Fruit fly (Drosophila melanogaster) whole organism, embryonic: ENCODE results near the gene CG4278.

Source experiments
- Abd-B ChIP-seq: fragments of 200-800 bp; sonication (Bioruptor generic); optimal IDR thresholded peaks from 2 replicates; lab custom pipeline; 2018; ENCODE audit warnings: missing biosample characterization, mild to moderate bottlenecking, missing genetic modification characterization, moderate library complexity
- C15 ChIP-seq: fragments of 200-800 bp; sonication (Bioruptor generic); IDR thresholded peaks from 3 replicates; pipeline ENCODE4 v1.3.6; 2022; ENCODE audit warnings: missing biosample characterization, missing genetic modification characterization
- CG11093 ChIP-seq: fragments of 200-800 bp; sonication (Bioruptor generic); IDR thresholded peaks from 3 replicates; pipeline ENCODE4 v1.3.6; 2022; ENCODE audit warnings: missing biosample characterization, missing genetic modification characterization
- CG12391 ChIP-seq: fragments of 200-800 bp; sonication (Bioruptor generic); optimal IDR thresholded peaks from 3 replicates; lab custom pipeline; 2018; ENCODE audit warnings: missing biosample characterization, mild to moderate bottlenecking, missing genetic modification characterization, moderate library complexity
- CG12942 ChIP-seq: fragments of 200-800 bp; sonication (Bioruptor generic); optimal IDR thresholded peaks from 3 replicates; lab custom pipeline; 2016; ENCODE audit warnings: missing biosample characterization, missing genetic modification characterization
- CG14441 ChIP-seq: fragments of 200-800 bp; sonication (Bioruptor generic); IDR thresholded peaks from 2 replicates; pipeline ENCODE4 v1.3.6; 2022; ENCODE audit warnings: missing biosample characterization, missing genetic modification characterization
- CG14965 ChIP-seq: fragments of 200-800 bp; sonication (Bioruptor generic); optimal IDR thresholded peaks from 2 replicates; lab custom pipeline; 2016; ENCODE audit warnings: missing biosample characterization, missing genetic modification characterization, borderline replicate concordance
- CG15269 ChIP-seq: fragments of 200-800 bp; sonication (Bioruptor generic); optimal IDR thresholded peaks from 2 replicates; lab custom pipeline; 2018; ENCODE audit warnings: missing biosample characterization, mild to moderate bottlenecking, missing genetic modification characterization, moderate library complexity
- CG15601 ChIP-seq: fragments of 200-800 bp; sonication (Bioruptor generic); optimal IDR thresholded peaks from 3 replicates; lab custom pipeline; 2019; ENCODE audit warnings: missing biosample characterization, mild to moderate bottlenecking, missing genetic modification characterization, moderate library complexity
- CG15696 ChIP-seq: fragments of 200-800 bp; sonication (Bioruptor generic); optimal IDR thresholded peaks from 2 replicates; lab custom pipeline; 2019; ENCODE audit warnings: missing biosample characterization, mild to moderate bottlenecking, missing genetic modification characterization, moderate library complexity
- CG17186 ChIP-seq: fragments of 200-800 bp; sonication (Bioruptor generic); optimal IDR thresholded peaks from 3 replicates; lab custom pipeline; 2017; ENCODE audit warnings: missing biosample characterization, missing genetic modification reagents, missing genetic modification characterization
- CG2712 ChIP-seq: fragments of 200-800 bp; optimal IDR thresholded peaks from 3 replicates; lab custom pipeline; 2019; ENCODE audit warnings: missing biosample characterization, mild to moderate bottlenecking, missing genetic modification characterization, moderate library complexity
- CG30431 ChIP-seq: fragments of 200-800 bp; sonication (Bioruptor generic); optimal IDR thresholded peaks from 2 replicates; lab custom pipeline; 2017; ENCODE audit warnings: missing biosample characterization, missing genetic modification characterization
- CG33557 ChIP-seq: fragments of 200-800 bp; sonication (Bioruptor generic); optimal IDR thresholded peaks from 2 replicates; lab custom pipeline; 2019; ENCODE audit warnings: missing biosample characterization, mild to moderate bottlenecking, missing genetic modification characterization, moderate library complexity
- CG3407 ChIP-seq: fragments of 200-800 bp; sonication (Bioruptor generic); optimal IDR thresholded peaks from 2 replicates; lab custom pipeline; 2018; ENCODE audit warnings: missing biosample characterization, mild to moderate bottlenecking, missing genetic modification characterization
- CG34224 ChIP-seq: fragments of 200-800 bp; sonication (Bioruptor generic); IDR thresholded peaks from 3 replicates; pipeline ENCODE4 v1.3.6; 2022; ENCODE audit warnings: missing biosample characterization, missing genetic modification characterization; ENCODE audit not compliant: partially characterized antibody
- CG34376 ChIP-seq: fragments of 200-800 bp; sonication (Bioruptor generic); optimal IDR thresholded peaks from 2 replicates; lab custom pipeline; 2018; ENCODE audit warnings: missing biosample characterization, mild to moderate bottlenecking, missing genetic modification characterization
- CG34422 ChIP-seq: fragments of 200-800 bp; sonication (Bioruptor generic); IDR thresholded peaks from 3 replicates; pipeline ENCODE4 v1.3.6; 2022; ENCODE audit warnings: missing biosample characterization, missing genetic modification characterization
- CG3847 ChIP-seq: fragments of 200-800 bp; sonication (Bioruptor generic); IDR thresholded peaks from 2 replicates; pipeline ENCODE4 v1.3.6; 2022; ENCODE audit warnings: missing biosample characterization, missing genetic modification characterization
- CG4617 ChIP-seq: fragments of 200-800 bp; sonication (Bioruptor generic); optimal IDR thresholded peaks from 3 replicates; lab custom pipeline; 2016; ENCODE audit warnings: missing biosample characterization, missing genetic modification characterization, borderline replicate concordance
- CG4730 ChIP-seq: fragments of 200-800 bp; sonication (Bioruptor generic); IDR thresholded peaks from 2 replicates; pipeline ENCODE4 v1.3.6; 2022; ENCODE audit warnings: missing biosample characterization, missing genetic modification characterization
- CG7556 ChIP-seq: fragments of 200-800 bp; sonication (Bioruptor generic); optimal IDR thresholded peaks from 2 replicates; lab custom pipeline; 2017; ENCODE audit warnings: missing biosample characterization, mild to moderate bottlenecking, missing genetic modification characterization
- CG7963 ChIP-seq: fragments of 200-800 bp; sonication (Bioruptor generic); IDR thresholded peaks from 3 replicates; pipeline ENCODE4 v1.3.6; 2022; ENCODE audit warnings: missing biosample characterization, missing genetic modification characterization; ENCODE audit not compliant: partially characterized antibody
- Chrac-16 ChIP-seq: fragments of 200-800 bp; sonication (Bioruptor generic); optimal IDR thresholded peaks from 3 replicates; lab custom pipeline; 2016; ENCODE audit warnings: missing biosample characterization, missing genetic modification characterization
- CoRest ChIP-seq: fragments of 200-800 bp; sonication (Bioruptor generic); optimal IDR thresholded peaks from 3 replicates; lab custom pipeline; 2018; ENCODE audit warnings: missing biosample characterization, mild to moderate bottlenecking, missing genetic modification characterization, moderate library complexity
- HHEX ChIP-seq: fragments of 200-800 bp; sonication (Bioruptor generic); optimal IDR thresholded peaks from 3 replicates; lab custom pipeline; 2017; ENCODE audit warnings: missing biosample characterization, mild to moderate bottlenecking, missing genetic modification characterization, missing genetic modification reagents
- Jarid2 ChIP-seq: fragments of 200-800 bp; sonication (Bioruptor generic); optimal IDR thresholded peaks from 3 replicates; lab custom pipeline; 2017; ENCODE audit warnings: mild to moderate bottlenecking, missing biosample characterization, missing genetic modification reagents, missing genetic modification characterization
- NC2β ChIP-seq: fragments of 200-800 bp; sonication (Bioruptor generic); optimal IDR thresholded peaks from 2 replicates; lab custom pipeline; 2016; ENCODE audit warnings: missing biosample characterization, missing genetic modification characterization
- al ChIP-seq: fragments of 200-800 bp; sonication (Bioruptor generic); IDR thresholded peaks from 2 replicates; pipeline ENCODE4 v1.3.6; 2022; ENCODE audit warnings: missing biosample characterization, missing genetic modification characterization
- btn ChIP-seq: fragments of 200-800 bp; sonication (Bioruptor generic); optimal IDR thresholded peaks from 2 replicates; lab custom pipeline; 2016; ENCODE audit warnings: missing biosample characterization, missing genetic modification characterization
- caup ChIP-seq: fragments of 200-800 bp; sonication (Bioruptor generic); optimal IDR thresholded peaks from 3 replicates; lab custom pipeline; 2017; ENCODE audit warnings: missing biosample characterization, mild to moderate bottlenecking, missing genetic modification characterization, moderate library complexity; ENCODE audit not compliant: severe bottlenecking
- insv ChIP-seq, 2 experiments: fragments of 200-800 bp; sonication (Bioruptor generic); optimal IDR thresholded peaks; 3 replicates each; lab custom pipeline; 2016 to 2018; ENCODE audit warnings: missing biosample characterization in 2 of 2, missing genetic modification characterization in 2 of 2
- kni ChIP-seq: fragments of 200-800 bp; sonication (Bioruptor generic); optimal IDR thresholded peaks from 3 replicates; lab custom pipeline; 2017; ENCODE audit warnings: mild to moderate bottlenecking, missing biosample characterization, missing genetic modification reagents, missing genetic modification characterization
- otp ChIP-seq: fragments of 200-800 bp; sonication (Bioruptor generic); IDR thresholded peaks from 3 replicates; pipeline ENCODE4, ENCODE4 v1.3.6; 2022; ENCODE audit warnings: missing biosample characterization, missing genetic modification characterization
- pan ChIP-seq, 4 experiments: fragments of >200 bp in 3 of 4; fragments of 200-800 bp in 1 of 4; sonication (Bioruptor generic) in 1 of 4; optimal IDR thresholded peaks in 3 of 4; IDR thresholded peaks in 1 of 4; 2 replicates each; pipeline versions ENCODE4 v1.3.6 to Lab custom; 2017 to 2022; ENCODE audit warnings: missing biosample characterization in 2 of 4, missing genetic modification characterization in 2 of 4, mixed read lengths in 1 of 4
- pita ChIP-seq: fragments of 200-800 bp; sonication (Bioruptor generic); optimal IDR thresholded peaks from 2 replicates; lab custom pipeline; 2017; ENCODE audit warnings: missing biosample characterization, mild to moderate bottlenecking, missing genetic modification characterization
- pum ChIP-seq: fragments of 200-800 bp; sonication (Bioruptor generic); optimal IDR thresholded peaks from 2 replicates; lab custom pipeline; 2016; ENCODE audit warnings: missing biosample characterization, missing genetic modification characterization
- ro ChIP-seq: fragments of 200-800 bp; sonication (Bioruptor generic); IDR thresholded peaks from 2 replicates; pipeline ENCODE4 v1.3.6; 2022; ENCODE audit warnings: missing biosample characterization, missing genetic modification characterization
- sc ChIP-seq, 3 experiments: fragments of >200 bp in 2 of 3; fragments of 200-800 bp in 1 of 3; sonication (Bioruptor generic) in 1 of 3; optimal IDR thresholded peaks; 2 replicates in 2 of 3; 3 replicates in 1 of 3; lab custom pipeline; 2017; ENCODE audit warnings: mild to moderate bottlenecking in 1 of 3, missing biosample characterization in 1 of 3, missing genetic modification characterization in 1 of 3, missing genetic modification reagents in 1 of 3
- scrt ChIP-seq: fragments of 200-800 bp; sonication (Bioruptor generic); optimal IDR thresholded peaks from 2 replicates; lab custom pipeline; 2018; ENCODE audit warnings: missing biosample characterization, mild to moderate bottlenecking, missing genetic modification characterization, moderate library complexity
- shn ChIP-seq: fragments of 200-800 bp; sonication (Bioruptor generic); optimal IDR thresholded peaks from 3 replicates; lab custom pipeline; 2016; ENCODE audit warnings: missing biosample characterization, missing genetic modification characterization
- tll ChIP-seq, 2 experiments: fragments of 200-800 bp in 1 of 2; fragments of >200 bp in 1 of 2; sonication (Bioruptor generic) in 1 of 2; optimal IDR thresholded peaks; 2 replicates each; lab custom pipeline; 2017 to 2019; ENCODE audit warnings: missing biosample characterization in 2 of 2, missing genetic modification characterization in 2 of 2, mild to moderate bottlenecking in 1 of 2, moderate library complexity in 1 of 2
- tup ChIP-seq: fragments of 200-800 bp; sonication (Bioruptor generic); optimal IDR thresholded peaks from 2 replicates; lab custom pipeline; 2016; ENCODE audit warnings: missing biosample characterization, mild to moderate bottlenecking, missing genetic modification characterization, moderate library complexity
- twi ChIP-seq: fragments of 200-800 bp; optimal IDR thresholded peaks from 2 replicates; lab custom pipeline; 2019; ENCODE audit warnings: missing biosample characterization, mild to moderate bottlenecking, missing genetic modification characterization, moderate library complexity
- vvl ChIP-seq: fragments of 200-800 bp; sonication (Bioruptor generic); IDR thresholded peaks from 2 replicates; pipeline ENCODE4 v1.3.6; 2022; ENCODE audit warnings: missing biosample characterization, missing genetic modification characterization
- zf30C ChIP-seq: fragments of 200-800 bp; sonication (Bioruptor generic); optimal IDR thresholded peaks from 3 replicates; lab custom pipeline; 2018; ENCODE audit warnings: missing biosample characterization, mild to moderate bottlenecking, missing genetic modification characterization

CG4278 gene

dm6 chr2L:16317777-16318610 lies 8.9 kb upstream of the CG4278 start:
- TF ChIP-seq CG12391 (tag; lab: Kevin White, UChicago) (peak; percentile 1), HHEX (GFP tag; lab: Kevin White, UChicago) (peak; percentile 50), kni (GFP tag; lab: Kevin White, UChicago) (peak; percentile 77), CG17186 (GFP tag; lab: Kevin White, UChicago) (no peak), scrt (GFP tag; lab: Kevin White, UChicago) (peak; percentile 30), pan (optimal IDR thresholded peaks at IDR 0.05; lab: Kevin White, UChicago) (no peak), pan (GFP tag; optimal IDR thresholded peaks at IDR 0.05 in 1 of 2, IDR thresholded peaks at IDR 0.05 in 1 of 2) (no peak), CG34422 (GFP tag; lab: Robert Waterston, UW) (no peak), CG11093 (GFP tag; lab: Robert Waterston, UW) (no peak), CG3407 (peak; percentile 61), CG12942 (GFP tag; lab: Kevin White, UChicago) (peak; percentile 22), CG3847 (GFP tag; lab: Robert Waterston, UW) (peak; percentile 34; the same call in 1 of the 2 replicates), CG4617 (no peak), otp (peak; percentile 36; the same call in 1 of the 3 replicates), caup (peak; percentile 84), Chrac-16 (no peak), CG2712 (no peak), CG34376 (GFP tag; lab: Kevin White, UChicago) (peak; percentile 17), CG15269 (peak; percentile 43), twi (tag; lab: Kevin White, UChicago) (no peak), CG15696 (tag; lab: Kevin White, UChicago) (no peak), shn (GFP tag; lab: Kevin White, UChicago) (no peak), NC2β (GFP tag; lab: Kevin White, UChicago) (no peak), CG34224 (GFP tag; lab: Robert Waterston, UW) (no peak), CG7556 (GFP tag; lab: Kevin White, UChicago) (peak; percentile 55), CG4730 (GFP tag; lab: Robert Waterston, UW) (no peak), Jarid2 (GFP tag; lab: Kevin White, UChicago) (peak; percentile 13), sc (optimal IDR thresholded peaks at IDR 0.05; lab: Kevin White, UChicago) (no peak), sc (GFP tag; optimal IDR thresholded peaks at IDR 0.05; lab: Kevin White, UChicago) (no peak), insv (GFP tag; optimal IDR thresholded peaks at IDR 0.05; lab: Kevin White, UChicago) (peak in 1 of 2 experiments; percentile 40), C15 (no peak), CG15601 (peak; percentile 74), CoRest (tag; lab: Kevin White, UChicago) (peak; percentile 16), tup (GFP tag; lab: Kevin White, UChicago) (peak; percentile 46), ro (GFP tag; lab: Robert Waterston, UW) (no peak), al (GFP tag; lab: Robert Waterston, UW) (no peak), zf30C (no peak), CG7963 (GFP tag; lab: Robert Waterston, UW) (no peak), CG30431 (GFP tag; lab: Kevin White, UChicago) (no peak), CG14441 (GFP tag; lab: Robert Waterston, UW) (peak; percentile 45; the same call in 1 of the 2 replicates), CG14965 (GFP tag; lab: Kevin White, UChicago) (no peak), tll (GFP tag; optimal IDR thresholded peaks at IDR 0.05; lab: Kevin White, UChicago) (no peak), pum (GFP tag; lab: Kevin White, UChicago) (no peak), pita (GFP tag; lab: Kevin White, UChicago) (no peak), btn (GFP tag; lab: Kevin White, UChicago) (no peak), vvl (GFP tag; lab: Robert Waterston, UW) (peak; percentile 19; the same call in 1 of the 2 replicates), CG33557 (GFP tag; lab: Kevin White, UChicago) (no peak), Abd-B (GFP tag; lab: Kevin White, UChicago) (no peak)
